Worm (Caenorhabditis elegans) whole organism, L2 larva: ENCODE data around the gene F07C3.3.
A peak's percentile ranks its signal among the peaks of the same experiment; 100 is the strongest.

Experiments used
- C34F6.9 ChIP-seq: fragments of 150-350 bp; optimal IDR thresholded peaks from 2 replicates; lab custom pipeline; 2014; ENCODE audit warnings: missing biosample characterization, missing genetic modification characterization
- F13H6.1 ChIP-seq: sonication (generic microtip); optimal IDR thresholded peaks from 2 replicates; lab custom pipeline; 2016; ENCODE audit warnings: missing genetic modification characterization, missing compliant biosample characterization
- R02D3.7 ChIP-seq: fragments of 150-350 bp; optimal IDR thresholded peaks from 2 replicates; lab custom pipeline; 2014; ENCODE audit warnings: missing biosample characterization, missing genetic modification characterization
- Y55F3AM.14 ChIP-seq: fragments of 200-800 bp; sonication (Bioruptor generic); optimal IDR thresholded peaks from 2 replicates; lab custom pipeline; 2018; ENCODE audit warnings: mild to moderate bottlenecking, missing genetic modification characterization, missing compliant biosample characterization
- ZK546.5 ChIP-seq: sonication (generic microtip); optimal IDR thresholded peaks from 2 replicates; lab custom pipeline; 2017; ENCODE audit warnings: missing biosample characterization, missing genetic modification characterization
- aly-2 ChIP-seq: fragments of 150-350 bp; optimal IDR thresholded peaks from 2 replicates; lab custom pipeline; 2014; ENCODE audit warnings: missing biosample characterization, missing genetic modification characterization
- ama-1 ChIP-seq: fragments of 150-350 bp; optimal IDR thresholded peaks from 2 replicates; lab custom pipeline; 2018; ENCODE audit warnings: inconsistent platforms
- blmp-1 ChIP-seq: sonication (generic microtip); optimal IDR thresholded peaks from 2 replicates; lab custom pipeline; 2017; ENCODE audit warnings: missing genetic modification characterization, mild to moderate bottlenecking, missing compliant biosample characterization, antibody characterized with exemption, moderate library complexity; ENCODE audit not compliant: insufficient read depth
- ceh-82 ChIP-seq: fragments of 150-350 bp; optimal IDR thresholded peaks from 2 replicates; lab custom pipeline; 2014; ENCODE audit warnings: missing biosample characterization, missing genetic modification characterization
- crh-2 ChIP-seq: sonication (generic microtip); optimal IDR thresholded peaks from 2 replicates; lab custom pipeline; 2017; ENCODE audit warnings: missing biosample characterization, missing genetic modification characterization
- dmd-4 ChIP-seq: sonication (generic microtip); optimal IDR thresholded peaks from 2 replicates; lab custom pipeline; 2017; ENCODE audit warnings: missing biosample characterization, missing genetic modification characterization
- egl-27 ChIP-seq: sonication (generic microtip); optimal IDR thresholded peaks from 3 replicates; lab custom pipeline; 2017; ENCODE audit warnings: missing biosample characterization, missing genetic modification reagents, missing genetic modification characterization
- fos-1 ChIP-seq: fragments of 150-350 bp; optimal IDR thresholded peaks from 2 replicates; lab custom pipeline; 2014; ENCODE audit warnings: missing biosample characterization, missing genetic modification characterization
- gmeb-1 ChIP-seq: fragments of 150-350 bp; optimal IDR thresholded peaks from 2 replicates; lab custom pipeline; 2014; ENCODE audit warnings: missing biosample characterization, missing genetic modification characterization
- lin-11 ChIP-seq: fragments of 150-350 bp; sonication (generic microtip); optimal IDR thresholded peaks from 2 replicates; lab custom pipeline; 2014; ENCODE audit warnings: missing biosample characterization, missing genetic modification characterization, inconsistent platforms, mixed read lengths
- lin-13 ChIP-seq: fragments of 150-350 bp; optimal IDR thresholded peaks from 2 replicates; lab custom pipeline; 2014; ENCODE audit warnings: missing biosample characterization, missing genetic modification reagents, missing genetic modification characterization
- lin-39 ChIP-seq: fragments of 150-350 bp; optimal IDR thresholded peaks from 2 replicates; lab custom pipeline; 2014; ENCODE audit warnings: missing biosample characterization, missing genetic modification reagents, missing genetic modification characterization
- lsy-2 ChIP-seq, 2 experiments: fragments of 150-350 bp in 1 of 2; sonication (generic microtip) in 1 of 2; optimal IDR thresholded peaks; 2 replicates each; lab custom pipeline; 2014 to 2017; ENCODE audit warnings: missing biosample characterization in 2 of 2, missing genetic modification characterization in 2 of 2
- mab-5 ChIP-seq: fragments of 150-350 bp; optimal IDR thresholded peaks from 2 replicates; lab custom pipeline; 2014; ENCODE audit warnings: missing biosample characterization, missing genetic modification characterization
- mdl-1 ChIP-seq, 2 experiments: fragments of 150-350 bp in 1 of 2; sonication (generic microtip) in 1 of 2; optimal IDR thresholded peaks; 2 replicates each; lab custom pipeline; 2017; ENCODE audit warnings: missing biosample characterization in 2 of 2, missing genetic modification characterization in 2 of 2
- nhr-11 ChIP-seq: fragments of 150-350 bp; optimal IDR thresholded peaks from 2 replicates; lab custom pipeline; 2014; ENCODE audit warnings: missing biosample characterization, missing genetic modification characterization
- nhr-12 ChIP-seq: fragments of 150-350 bp; optimal IDR thresholded peaks from 2 replicates; lab custom pipeline; 2014; ENCODE audit warnings: missing biosample characterization, missing genetic modification characterization
- nhr-129 ChIP-seq: fragments of 150-350 bp; optimal IDR thresholded peaks from 2 replicates; lab custom pipeline; 2014; ENCODE audit warnings: missing biosample characterization, missing genetic modification characterization
- nhr-21 ChIP-seq: fragments of 150-350 bp; optimal IDR thresholded peaks from 2 replicates; lab custom pipeline; 2014; ENCODE audit warnings: missing biosample characterization, missing genetic modification characterization
- nhr-237 ChIP-seq: fragments of 150-350 bp; optimal IDR thresholded peaks from 2 replicates; lab custom pipeline; 2014; ENCODE audit warnings: missing biosample characterization, missing genetic modification characterization
- nhr-25 ChIP-seq: fragments of 150-350 bp; sonication (generic microtip); optimal IDR thresholded peaks from 3 replicates; lab custom pipeline; 2014; ENCODE audit warnings: missing biosample characterization, missing genetic modification characterization
- nhr-6 ChIP-seq: fragments of 150-350 bp; optimal IDR thresholded peaks from 2 replicates; lab custom pipeline; 2014; ENCODE audit warnings: missing biosample characterization, missing genetic modification characterization
- nhr-77 ChIP-seq: fragments of 150-350 bp; optimal IDR thresholded peaks from 2 replicates; lab custom pipeline; 2014; ENCODE audit warnings: missing biosample characterization, missing genetic modification characterization
- skn-1 ChIP-seq: sonication (generic microtip); optimal IDR thresholded peaks from 2 replicates; lab custom pipeline; 2017; ENCODE audit warnings: missing biosample characterization, missing genetic modification characterization
- sma-9 ChIP-seq, 2 experiments: fragments of 150-350 bp in 1 of 2; sonication (generic microtip) in 1 of 2; optimal IDR thresholded peaks; 2 replicates each; lab custom pipeline; 2014 to 2016; ENCODE audit warnings: missing genetic modification characterization in 2 of 2, mild to moderate bottlenecking in 1 of 2, missing biosample characterization in 1 of 2, missing compliant biosample characterization in 1 of 2, missing genetic modification reagents in 1 of 2, moderate library complexity in 1 of 2
- unc-39 ChIP-seq: fragments of 150-350 bp; optimal IDR thresholded peaks from 2 replicates; lab custom pipeline; 2014; ENCODE audit warnings: missing biosample characterization, missing genetic modification characterization
- unc-55 ChIP-seq: fragments of 150-350 bp; sonication (generic microtip); optimal IDR thresholded peaks from 3 replicates; lab custom pipeline; 2014; ENCODE audit warnings: missing biosample characterization, missing genetic modification reagents, missing genetic modification characterization
- unc-62 ChIP-seq: fragments of 150-350 bp; optimal IDR thresholded peaks from 2 replicates; lab custom pipeline; 2014; ENCODE audit warnings: missing biosample characterization, missing genetic modification reagents, missing genetic modification characterization
- ztf-1 ChIP-seq: fragments of 200-800 bp; sonication (Bioruptor generic); conservative IDR thresholded peaks from 2 replicates; pipeline ENCODE4 v1.3.6; 2022; ENCODE audit warnings: missing genetic modification characterization, missing compliant biosample characterization
- ztf-11 ChIP-seq: sonication (generic microtip); optimal IDR thresholded peaks from 2 replicates; lab custom pipeline; 2017; ENCODE audit warnings: missing biosample characterization, missing genetic modification characterization

Gene F07C3.3

ce11 chrV:9262708-9263107, 30.5 kb upstream of the F07C3.3 start:
- TF ChIP-seq fos-1 (tag; lab: Kevin White, UChicago), result peak; percentile 44
- no peak for TF ChIP-seq lin-39 (tag; lab: Kevin White, UChicago)

ce11 chrV:9261492-9261891, 29.3 kb upstream of the F07C3.3 start, which contains the start of gene nhr-36:
TSS of gene nhr-36 (minus strand) at chrV:9261592.
- TF ChIP-seq egl-27 (tag; lab: Kevin White, UChicago) (no peak), R02D3.7 (tag; lab: Kevin White, UChicago) (no peak), unc-62 (GFP tag; lab: Kevin White, UChicago) (no peak), skn-1 (tag; lab: Kevin White, UChicago) (no peak)

- no peak for TF ChIP-seq sma-9 (GFP tag; optimal IDR thresholded peaks at IDR 0.05; lab: Kevin White, UChicago)
- TF ChIP-seq sma-9 (tag; optimal IDR thresholded peaks at IDR 0.05; lab: Kevin White, UChicago), result no peak
- TF ChIP-seq nhr-129 (tag; lab: Kevin White, UChicago), result no peak
- no peak for TF ChIP-seq aly-2 (tag; lab: Kevin White, UChicago)
- no peak for TF ChIP-seq crh-2 (tag; lab: Kevin White, UChicago)
- no peak for TF ChIP-seq ZK546.5 (tag; lab: Kevin White, UChicago)
- no peak for TF ChIP-seq mab-5 (tag; lab: Kevin White, UChicago)
- no peak for TF ChIP-seq gmeb-1
- no peak for TF ChIP-seq nhr-12 (tag; lab: Kevin White, UChicago)
- TF ChIP-seq ztf-11 (tag; lab: Kevin White, UChicago), result no peak
- no peak for TF ChIP-seq nhr-6 (tag; lab: Kevin White, UChicago)
- no peak for TF ChIP-seq blmp-1 (tag; lab: Kevin White, UChicago)
- TF ChIP-seq nhr-21 (tag; lab: Kevin White, UChicago), result no peak
- TF ChIP-seq ztf-1 (GFP tag; lab: Robert Waterston, UW), result no peak
- no peak for TF ChIP-seq Y55F3AM.14
- no peak for TF ChIP-seq unc-55 (GFP tag; lab: Kevin White, UChicago)
- TF ChIP-seq lin-39 (tag; lab: Kevin White, UChicago), result no peak
- no peak for TF ChIP-seq nhr-11 (tag; lab: Kevin White, UChicago)
- TF ChIP-seq F13H6.1, result no peak
- no peak for TF ChIP-seq nhr-77
- no peak for TF ChIP-seq lin-13 (GFP tag; lab: Kevin White, UChicago)
Measured at ce11 chrV:9260411-9260810, 28.2 kb upstream of the F07C3.3 start.

ce11 chrV:9257467-9257866, 25.3 kb upstream of the F07C3.3 start, which contains the start of gene F07C3.16:
TSS of gene F07C3.16 (minus strand) at chrV:9257567.
- TF ChIP-seq ama-1 (lab: Kevin White, UChicago) (no peak), nhr-77 (no peak), dmd-4 (tag; lab: Kevin White, UChicago) (no peak), ceh-82 (tag; lab: Kevin White, UChicago) (no peak), nhr-237 (tag; lab: Kevin White, UChicago) (no peak), ZK546.5 (tag; lab: Kevin White, UChicago) (no peak), lsy-2 (tag; optimal IDR thresholded peaks at IDR 0.05; lab: Kevin White, UChicago) (no peak), C34F6.9 (tag; lab: Kevin White, UChicago) (no peak), Y55F3AM.14 (no peak), nhr-21 (tag; lab: Kevin White, UChicago) (no peak), ztf-11 (tag; lab: Kevin White, UChicago) (no peak), nhr-12 (tag; lab: Kevin White, UChicago) (no peak), blmp-1 (tag; lab: Kevin White, UChicago) (no peak), mdl-1 (tag; optimal IDR thresholded peaks at IDR 0.05; lab: Kevin White, UChicago) (no peak), nhr-25 (tag; lab: Kevin White, UChicago) (no peak), sma-9 (GFP tag; optimal IDR thresholded peaks at IDR 0.05; lab: Kevin White, UChicago) (no peak), sma-9 (tag; optimal IDR thresholded peaks at IDR 0.05; lab: Kevin White, UChicago) (no peak), lin-11 (tag; lab: Kevin White, UChicago) (no peak), unc-39 (tag; lab: Kevin White, UChicago) (no peak)
